Worm (Caenorhabditis elegans): ENCODE data around the gene F25B5.6.

F25B5.6 gene

ce11 chrIII:5953041-5953912 lies 4.7 kb upstream of the F25B5.6 start:
- peak; percentile 6 for TF ChIP-seq ztf-4 (tag; optimal IDR thresholded peaks at IDR 0.05)
- no peak for TF ChIP-seq lin-39 (tag; optimal IDR thresholded peaks at IDR 0.05)
- TF ChIP-seq aly-2 (tag; optimal IDR thresholded peaks at IDR 0.05): peak; percentile 73
- no peak for TF ChIP-seq lin-15B (tag; optimal IDR thresholded peaks at IDR 0.05)
- TF ChIP-seq nhr-67 (tag; optimal IDR thresholded peaks at IDR 0.05): no peak
- no peak for TF ChIP-seq eor-1 (tag; optimal IDR thresholded peaks at IDR 0.05)
- no peak for TF ChIP-seq nfya-1 (tag; optimal IDR thresholded peaks at IDR 0.05; ENCODE audit: insufficient read depth)
- TF ChIP-seq ama-1 (optimal IDR thresholded peaks at IDR 0.05): peak; percentile 35
- TF ChIP-seq pha-4 (tag; optimal IDR thresholded peaks at IDR 0.05): peak; percentile 12
- peak; percentile 55 for TF ChIP-seq nhr-43 (tag; optimal IDR thresholded peaks at IDR 0.05; ENCODE audit: poor library complexity, severe bottlenecking)
- peak; percentile 15 for TF ChIP-seq pqm-1 (tag; optimal IDR thresholded peaks at IDR 0.05)
- TF ChIP-seq egl-27 (tag; optimal IDR thresholded peaks at IDR 0.05): no peak
- TF ChIP-seq elt-1 (tag; optimal IDR thresholded peaks at IDR 0.05): no peak
- TF ChIP-seq tbx-2 (tag; optimal IDR thresholded peaks at IDR 0.05): no peak
- TF ChIP-seq nhr-77 (tag; optimal IDR thresholded peaks at IDR 0.05): peak; percentile 40
- TF ChIP-seq nhr-25 (tag; optimal IDR thresholded peaks at IDR 0.05): peak; percentile 67
- TF ChIP-seq nhr-23 (tag; optimal IDR thresholded peaks at IDR 0.05): peak; percentile 42
- no peak for TF ChIP-seq egl-5 (tag; optimal IDR thresholded peaks at IDR 0.05)

- TF ChIP-seq daf-12 (tag; optimal IDR thresholded peaks at IDR 0.05): no peak
- TF ChIP-seq nhr-23 (tag; optimal IDR thresholded peaks at IDR 0.05): peak; percentile 27
- no peak for TF ChIP-seq pqm-1 (tag; optimal IDR thresholded peaks at IDR 0.05)
- TF ChIP-seq fkh-10 (GFP tag; optimal IDR thresholded peaks at IDR 0.05): no peak
- TF ChIP-seq ceh-82 (tag; optimal IDR thresholded peaks at IDR 0.05): no peak
- TF ChIP-seq mml-1 (tag; optimal IDR thresholded peaks at IDR 0.05): no peak
- TF ChIP-seq nhr-28 (tag; optimal IDR thresholded peaks at IDR 0.05): no peak
- no peak for TF ChIP-seq lsy-12 (tag; optimal IDR thresholded peaks at IDR 0.05)
- no peak for TF ChIP-seq fos-1 (tag; optimal IDR thresholded peaks at IDR 0.05)
- peak; percentile 58 for TF ChIP-seq ama-1 (optimal IDR thresholded peaks at IDR 0.05)
- TF ChIP-seq nfya-1 (tag; optimal IDR thresholded peaks at IDR 0.05; ENCODE audit: insufficient read depth): peak; percentile 13
- no peak for TF ChIP-seq egl-5 (tag; optimal IDR thresholded peaks at IDR 0.05)
- peak; percentile 22 for TF ChIP-seq mdl-1 (tag; optimal IDR thresholded peaks at IDR 0.05)
- TF ChIP-seq nhr-25 (tag; optimal IDR thresholded peaks at IDR 0.05): peak; percentile 87
- no peak for TF ChIP-seq eor-1 (tag; optimal IDR thresholded peaks at IDR 0.05)
- TF ChIP-seq nhr-12 (tag; optimal IDR thresholded peaks at IDR 0.05): no peak
- TF ChIP-seq nhr-76 (tag; optimal IDR thresholded peaks at IDR 0.05): no peak
Measured at ce11 chrIII:5951589-5952378, 3.3 kb upstream of the F25B5.6 start.

- TF ChIP-seq nfya-1 (tag; optimal IDR thresholded peaks at IDR 0.05; ENCODE audit: insufficient read depth): peak; percentile 5
- peak; percentile 42 for TF ChIP-seq pqm-1 (tag; optimal IDR thresholded peaks at IDR 0.05)
- no peak for TF ChIP-seq nhr-11 (tag; optimal IDR thresholded peaks at IDR 0.05)
- TF ChIP-seq ZK546.5 (tag; optimal IDR thresholded peaks at IDR 0.05): no peak
- peak; percentile 44 for TF ChIP-seq ama-1 (optimal IDR thresholded peaks at IDR 0.05)
- TF ChIP-seq nhr-43 (tag; optimal IDR thresholded peaks at IDR 0.05; ENCODE audit: poor library complexity, severe bottlenecking): peak; percentile 27
- TF ChIP-seq elt-2 (tag; optimal IDR thresholded peaks at IDR 0.05): peak; percentile 75
- no peak for TF ChIP-seq mdl-1 (tag; optimal IDR thresholded peaks at IDR 0.05)
- peak; percentile 17 for TF ChIP-seq nhr-25 (tag; optimal IDR thresholded peaks at IDR 0.05)
Measured at ce11 chrIII:5950756-5951345, 2.3 kb upstream of the F25B5.6 start.

- peak; percentile 15 for TF ChIP-seq snpc-4 (tag; optimal IDR thresholded peaks at IDR 0.05)
- TF ChIP-seq hmg-11 (tag; optimal IDR thresholded peaks at IDR 0.05): peak; percentile 21
- TF ChIP-seq lin-39 (tag; optimal IDR thresholded peaks at IDR 0.05): peak; percentile 54
- TF ChIP-seq nfya-1 (tag; optimal IDR thresholded peaks at IDR 0.05; ENCODE audit: insufficient read depth): peak; percentile 67
- no peak for TF ChIP-seq ceh-28 (tag; optimal IDR thresholded peaks at IDR 0.05)
- TF ChIP-seq nhr-76 (tag; optimal IDR thresholded peaks at IDR 0.05): no peak
- peak; percentile 49 for TF ChIP-seq fkh-10 (GFP tag; optimal IDR thresholded peaks at IDR 0.05)
- TF ChIP-seq nhr-11 (tag; optimal IDR thresholded peaks at IDR 0.05): no peak
- no peak for TF ChIP-seq ceh-9 (tag; optimal IDR thresholded peaks at IDR 0.05)
- TF ChIP-seq pha-4 (tag; optimal IDR thresholded peaks at IDR 0.05): no peak
Measured at ce11 chrIII:5949817-5950216, 1.3 kb upstream of the F25B5.6 start.

Measured in whole organism, L3 larva.